Worm (Caenorhabditis elegans) whole organism, L1 larva: ENCODE results near the gene brp-1.

Source experiments
- C04F5.9 ChIP-seq: sonication (generic microtip); optimal IDR thresholded peaks from 2 replicates; lab custom pipeline; 2016; ENCODE audit warnings: missing genetic modification characterization, missing compliant biosample characterization
- F16B12.6 ChIP-seq: fragments of 150-350 bp; optimal IDR thresholded peaks from 2 replicates; lab custom pipeline; 2014; ENCODE audit warnings: missing biosample characterization, missing genetic modification characterization
- Y116A8C.19 ChIP-seq: sonication (generic microtip); optimal IDR thresholded peaks from 2 replicates; lab custom pipeline; 2016; ENCODE audit warnings: missing compliant biosample characterization, missing genetic modification characterization, borderline replicate concordance
- ama-1 ChIP-seq: fragments of 150-350 bp; optimal IDR thresholded peaks from 2 replicates; lab custom pipeline; 2014
- ceh-82 ChIP-seq, 3 experiments: fragments of 150-350 bp in 1 of 3; sonication (generic microtip) in 2 of 3; optimal IDR thresholded peaks; 2 replicates each; lab custom pipeline; 2014 to 2017; ENCODE audit warnings: missing biosample characterization in 3 of 3, missing genetic modification characterization in 3 of 3
- ceh-88 ChIP-seq: fragments of 200-800 bp; sonication (Bioruptor generic); IDR thresholded peaks from 2 replicates; pipeline ENCODE4 v1.3.6; 2022; ENCODE audit warnings: missing genetic modification characterization, missing compliant biosample characterization
- dsc-1 ChIP-seq: sonication (generic microtip); optimal IDR thresholded peaks from 2 replicates; lab custom pipeline; 2016; ENCODE audit warnings: mild to moderate bottlenecking, missing genetic modification characterization, missing compliant biosample characterization
- egl-27 ChIP-seq, 2 experiments: fragments of 150-350 bp in 1 of 2; sonication (generic microtip); optimal IDR thresholded peaks; 3 replicates each; lab custom pipeline; 2017 to 2018; ENCODE audit warnings: missing biosample characterization in 2 of 2, missing genetic modification characterization in 2 of 2, missing genetic modification reagents in 2 of 2
- elt-3 ChIP-seq, 6 experiments: fragments of 150-350 bp in 1 of 6; sonication (generic microtip); optimal IDR thresholded peaks; 2 replicates each; lab custom pipeline; 2017 to 2018; ENCODE audit warnings: missing biosample characterization in 6 of 6, missing genetic modification characterization in 6 of 6, inconsistent platforms in 1 of 6
- ets-5 ChIP-seq: fragments of 200-800 bp; sonication (Bioruptor generic); IDR thresholded peaks from 2 replicates; pipeline ENCODE4 v1.3.6; 2022; ENCODE audit warnings: missing genetic modification characterization, missing compliant biosample characterization
- fkh-8 ChIP-seq: sonication (generic microtip); optimal IDR thresholded peaks from 2 replicates; lab custom pipeline; 2016; ENCODE audit warnings: mild to moderate bottlenecking, missing genetic modification characterization, missing compliant biosample characterization
- grh-1 ChIP-seq: fragments of 200-800 bp; sonication (Bioruptor generic); IDR thresholded peaks from 2 replicates; pipeline ENCODE4 v1.3.6; 2022; ENCODE audit warnings: missing genetic modification reagents, missing genetic modification characterization, missing compliant biosample characterization
- hlh-4 ChIP-seq: sonication (generic microtip); optimal IDR thresholded peaks from 2 replicates; lab custom pipeline; 2016; ENCODE audit warnings: mild to moderate bottlenecking, missing genetic modification characterization, missing compliant biosample characterization
- hpl-2 ChIP-seq: fragments of 150-350 bp; optimal IDR thresholded peaks from 2 replicates; lab custom pipeline; 2014; ENCODE audit warnings: missing biosample characterization, missing genetic modification reagents, missing genetic modification characterization
- irx-1 ChIP-seq: sonication (generic microtip); optimal IDR thresholded peaks from 2 replicates; lab custom pipeline; 2016; ENCODE audit warnings: missing genetic modification characterization, missing compliant biosample characterization
- isw-1 ChIP-seq: fragments of 200-800 bp; sonication (Bioruptor generic); IDR thresholded peaks from 2 replicates; pipeline ENCODE4 v1.3.6; 2022; ENCODE audit warnings: missing genetic modification characterization, missing compliant biosample characterization
- lin-13 ChIP-seq: fragments of 150-350 bp; optimal IDR thresholded peaks from 2 replicates; lab custom pipeline; 2014; ENCODE audit warnings: missing biosample characterization, missing genetic modification reagents, missing genetic modification characterization
- lsy-2 ChIP-seq, 2 experiments: fragments of 150-350 bp; optimal IDR thresholded peaks; 2 replicates each; lab custom pipeline; 2014; ENCODE audit warnings: missing biosample characterization in 2 of 2, missing genetic modification characterization in 2 of 2
- mab-9 ChIP-seq: fragments of 200-800 bp; sonication (Bioruptor generic); IDR thresholded peaks from 2 replicates; pipeline ENCODE4 v1.3.6; 2022; ENCODE audit warnings: missing genetic modification reagents, missing genetic modification characterization, missing compliant biosample characterization
- mdl-1 ChIP-seq, 2 experiments: fragments of 150-350 bp; optimal IDR thresholded peaks; 2 replicates each; lab custom pipeline; 2014 to 2017; ENCODE audit warnings: missing biosample characterization in 2 of 2, missing genetic modification characterization in 2 of 2, inconsistent platforms in 1 of 2
- nhr-19 ChIP-seq: fragments of 200-800 bp; sonication (Bioruptor generic); conservative IDR thresholded peaks from 2 replicates; pipeline ENCODE4 v1.3.6; 2022; ENCODE audit warnings: missing genetic modification characterization, missing compliant biosample characterization
- nhr-20 ChIP-seq: sonication (generic microtip); optimal IDR thresholded peaks from 2 replicates; lab custom pipeline; 2016; ENCODE audit warnings: mild to moderate bottlenecking, missing genetic modification characterization, missing compliant biosample characterization
- nhr-76 ChIP-seq: sonication (generic microtip); optimal IDR thresholded peaks from 2 replicates; lab custom pipeline; 2017; ENCODE audit warnings: missing biosample characterization, missing genetic modification characterization
- nhr-85 ChIP-seq: sonication (generic microtip); peaks from one replicate; lab custom pipeline; 2016; ENCODE audit warnings: missing genetic modification characterization, inconsistent platforms, missing compliant biosample characterization
- nhr-90 ChIP-seq: sonication (generic microtip); optimal IDR thresholded peaks from 2 replicates; lab custom pipeline; 2016; ENCODE audit warnings: mild to moderate bottlenecking, missing genetic modification characterization, missing compliant biosample characterization; ENCODE audit not compliant: poor library complexity
- pag-3 ChIP-seq: sonication (generic microtip); optimal IDR thresholded peaks from 2 replicates; lab custom pipeline; 2017; ENCODE audit warnings: missing genetic modification characterization, mild to moderate bottlenecking, missing compliant biosample characterization, antibody characterized with exemption, borderline replicate concordance; ENCODE audit not compliant: insufficient read depth
- rnt-1 ChIP-seq: sonication (generic microtip); optimal IDR thresholded peaks from 2 replicates; lab custom pipeline; 2016; ENCODE audit warnings: mild to moderate bottlenecking, missing genetic modification characterization, moderate library complexity, missing compliant biosample characterization
- skn-1 ChIP-seq: fragments of 150-350 bp; optimal IDR thresholded peaks from 2 replicates; lab custom pipeline; 2014; ENCODE audit warnings: missing biosample characterization, missing genetic modification characterization
- snpc-4 ChIP-seq: fragments of 150-350 bp; optimal IDR thresholded peaks from 2 replicates; lab custom pipeline; 2014; ENCODE audit warnings: missing biosample characterization, missing genetic modification characterization
- snu-23 ChIP-seq: sonication (generic microtip); optimal IDR thresholded peaks from 2 replicates; lab custom pipeline; 2016; ENCODE audit warnings: missing genetic modification characterization, missing compliant biosample characterization
- sox-4 ChIP-seq: sonication (generic microtip); optimal IDR thresholded peaks from 2 replicates; lab custom pipeline; 2016; ENCODE audit warnings: missing genetic modification characterization, missing compliant biosample characterization
- sup-37 ChIP-seq: fragments of 200-800 bp; sonication (Bioruptor generic); optimal IDR thresholded peaks from 2 replicates; lab custom pipeline; 2018; ENCODE audit warnings: mild to moderate bottlenecking, missing genetic modification characterization, missing compliant biosample characterization
- unc-98 ChIP-seq: fragments of 200-800 bp; sonication (Bioruptor generic); IDR thresholded peaks from 2 replicates; pipeline ENCODE4 v1.3.6; 2022; ENCODE audit warnings: missing genetic modification characterization, missing compliant biosample characterization
- vab-15 ChIP-seq: sonication (generic microtip); optimal IDR thresholded peaks from 2 replicates; lab custom pipeline; 2017; ENCODE audit warnings: missing genotype, mild to moderate bottlenecking, missing genetic modification characterization, missing compliant biosample characterization
- xbp-1 ChIP-seq: sonication (generic microtip); optimal IDR thresholded peaks from 2 replicates; lab custom pipeline; 2016; ENCODE audit warnings: missing genetic modification characterization, missing compliant biosample characterization
- ztf-11 ChIP-seq, 2 experiments: sonication (generic microtip); optimal IDR thresholded peaks; 2 replicates each; lab custom pipeline; 2016 to 2017; ENCODE audit warnings: missing genetic modification characterization in 2 of 2, missing biosample characterization in 1 of 2, missing compliant biosample characterization in 1 of 2
- ztf-4 ChIP-seq: fragments of 150-350 bp; optimal IDR thresholded peaks from 2 replicates; lab custom pipeline; 2014; ENCODE audit warnings: missing biosample characterization, missing genetic modification characterization

brp-1 gene

DNA sequence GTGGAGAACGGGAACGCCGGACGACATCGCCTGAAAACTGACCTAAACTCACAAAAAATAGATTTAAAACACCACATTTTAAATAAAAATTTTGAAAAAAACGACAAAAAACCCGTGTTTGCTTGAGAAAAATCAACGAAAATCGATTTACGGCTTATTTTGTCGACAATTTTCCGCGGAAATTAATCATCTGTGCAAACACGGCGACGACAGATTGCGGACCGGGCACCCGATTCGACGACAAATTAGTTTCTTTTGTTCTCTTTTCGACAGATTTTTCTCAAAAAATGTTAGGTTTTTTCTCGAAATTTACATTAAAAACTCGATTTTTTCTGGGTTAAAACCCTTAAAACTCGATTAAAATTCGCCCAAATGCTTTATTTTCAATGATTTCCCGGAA lies 38.1 kb downstream of the brp-1 start, which contains the start of gene arx-3 (continued):
- TF ChIP-seq ztf-11 (tag; optimal IDR thresholded peaks at IDR 0.05; lab: Kevin White, UChicago) = peak in 1 of 2 experiments; percentile 11
- TF ChIP-seq nhr-90 = peak; percentile 7
- TF ChIP-seq isw-1 (GFP tag; lab: Robert Waterston, UW) = peak; percentile 16; the same call in 1 of the 2 replicates
- peak; percentile 73 for TF ChIP-seq vab-15 (tag; lab: Kevin White, UChicago)
- peak; percentile 95 for TF ChIP-seq F16B12.6 (tag; lab: Kevin White, UChicago)
- TF ChIP-seq xbp-1 (tag; lab: Kevin White, UChicago) = peak; percentile 31

DNA sequence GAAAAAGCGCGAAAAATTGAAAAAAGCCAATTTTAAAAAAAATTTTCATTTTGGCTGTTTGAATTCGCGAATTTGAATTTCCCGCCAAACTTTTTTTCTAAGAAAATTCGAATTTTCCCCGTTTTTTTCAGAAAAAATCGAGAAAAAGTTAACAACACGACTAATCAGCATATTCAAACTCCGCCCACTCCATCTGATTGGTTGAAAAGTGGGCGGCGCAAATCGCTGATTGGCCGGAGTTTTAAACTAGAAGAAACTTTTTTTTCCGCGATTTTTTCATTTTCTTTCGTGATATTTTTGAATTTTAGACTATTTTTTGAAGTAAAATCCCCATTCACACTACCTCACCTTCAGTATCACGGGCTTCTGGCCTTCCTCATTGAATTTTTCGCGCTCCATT lies 39.2 kb downstream of the brp-1 start:
- TF ChIP-seq mab-9 = no peak

DNA sequence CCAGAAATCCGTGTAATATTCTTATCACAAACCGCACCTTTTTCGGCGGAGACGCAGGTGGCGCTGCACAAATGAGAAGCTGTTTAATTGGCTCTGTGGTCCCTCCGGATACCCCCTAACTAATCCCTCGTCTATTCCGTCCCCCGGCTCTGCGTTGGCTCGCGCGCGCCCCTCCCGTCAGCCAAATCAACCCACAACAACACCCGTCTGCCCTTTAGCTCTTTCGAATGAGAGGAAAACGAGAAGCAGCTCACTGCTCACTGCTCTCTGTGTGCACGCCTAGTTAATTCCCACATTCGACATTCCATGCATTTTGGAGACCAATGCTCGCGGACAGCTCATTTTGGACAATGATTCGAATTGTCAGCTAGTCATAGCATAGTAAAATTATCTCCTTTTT lies 39.7 kb downstream of the brp-1 start:
- peak; percentile 17 for TF ChIP-seq dsc-1
- no peak for TF ChIP-seq nhr-85 (tag; lab: Kevin White, UChicago)
- no peak for TF ChIP-seq pag-3 (tag; lab: Kevin White, UChicago)
- TF ChIP-seq, all 84 proteins: peak for 1

DNA sequence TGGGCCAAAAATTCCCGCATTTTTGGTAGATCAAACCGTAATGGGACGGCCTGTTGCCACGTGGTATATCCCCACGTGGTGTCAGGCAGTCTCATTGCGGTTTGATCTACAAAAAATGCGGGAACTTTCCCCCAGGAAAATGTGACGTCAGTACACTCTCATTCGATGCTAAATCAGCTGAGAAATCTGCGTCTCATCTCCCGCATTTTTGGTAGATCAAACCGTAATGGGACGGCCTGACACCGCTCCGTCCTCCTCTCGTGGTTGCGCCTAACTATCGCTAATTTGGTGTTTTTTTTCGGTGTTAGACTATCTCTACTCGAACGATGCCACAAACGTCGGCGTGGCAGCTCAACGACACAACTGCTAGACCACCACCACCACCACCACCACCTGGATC lies 41.1 kb downstream of the brp-1 start, which contains the start of gene zyg-8:
TSS of gene zyg-8 (plus strand) at position 301 of the 400 bp plus-strand sequence.
- TF ChIP-seq ceh-82 (tag; optimal IDR thresholded peaks at IDR 0.05; lab: Kevin White, UChicago) (no peak), isw-1 (GFP tag; lab: Robert Waterston, UW) (no peak), fkh-8 (tag; lab: Kevin White, UChicago) (no peak), grh-1 (GFP tag; lab: Robert Waterston, UW) (no peak), hpl-2 (GFP tag; lab: Kevin White, UChicago) (no peak), lsy-2 (tag; optimal IDR thresholded peaks at IDR 0.05; lab: Kevin White, UChicago) (no peak), snpc-4 (no peak), Y116A8C.19 (tag; lab: Kevin White, UChicago) (no peak), unc-98 (GFP tag; lab: Robert Waterston, UW) (no peak), C04F5.9 (tag; lab: Kevin White, UChicago) (no peak), nhr-20 (tag; lab: Kevin White, UChicago) (no peak), ets-5 (GFP tag; lab: Robert Waterston, UW) (no peak), nhr-76 (tag; lab: Kevin White, UChicago) (no peak), nhr-19 (GFP tag; lab: Robert Waterston, UW) (no peak), skn-1 (tag; lab: Kevin White, UChicago) (no peak), hlh-4 (no peak), mdl-1 (tag; optimal IDR thresholded peaks at IDR 0.05; lab: Kevin White, UChicago) (no peak), sup-37 (GFP tag; lab: Kevin White, UChicago) (no peak)

DNA sequence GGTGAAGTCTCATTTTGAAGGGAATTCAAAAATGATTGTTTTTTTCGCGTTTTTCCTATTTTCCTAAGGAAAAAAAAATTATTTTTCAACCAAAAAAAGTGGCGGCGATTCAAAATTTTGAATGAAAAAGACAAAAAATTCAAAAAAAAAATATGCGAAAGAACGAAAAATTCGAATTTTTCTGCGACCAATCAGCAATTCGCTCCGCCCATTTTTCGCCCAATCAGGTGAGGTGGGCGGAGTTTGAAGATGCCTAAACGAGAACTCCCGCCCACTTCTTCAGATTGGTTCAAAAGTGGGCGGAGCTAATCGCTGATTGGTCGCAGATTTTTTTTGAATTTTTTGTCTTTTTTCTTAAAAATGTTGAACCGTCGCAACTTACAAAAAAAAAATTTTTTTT lies 43.6 kb downstream of the brp-1 start:
- no peak for TF ChIP-seq egl-27 (tag; optimal IDR thresholded peaks at IDR 0.05; lab: Kevin White, UChicago)
- no peak for TF ChIP-seq unc-98 (GFP tag; lab: Robert Waterston, UW)
- TF ChIP-seq pag-3 (tag; lab: Kevin White, UChicago) = no peak
- no peak for TF ChIP-seq lin-13 (GFP tag; lab: Kevin White, UChicago)
- no peak for TF ChIP-seq rnt-1
- TF ChIP-seq sox-4 (tag; lab: Kevin White, UChicago) = no peak
- TF ChIP-seq ztf-4 = no peak
- no peak for TF ChIP-seq ama-1 (lab: Kevin White, UChicago)
- TF ChIP-seq elt-3 (tag; optimal IDR thresholded peaks at IDR 0.05; lab: Kevin White, UChicago) = no peak
- TF ChIP-seq grh-1 (GFP tag; lab: Robert Waterston, UW) = no peak
- no peak for TF ChIP-seq ceh-82 (tag; optimal IDR thresholded peaks at IDR 0.05; lab: Kevin White, UChicago)
- TF ChIP-seq hlh-4 = no peak
- no peak for TF ChIP-seq irx-1
- no peak for TF ChIP-seq ceh-88 (GFP tag; lab: Robert Waterston, UW)
- TF ChIP-seq vab-15 (tag; lab: Kevin White, UChicago) = no peak
- TF ChIP-seq skn-1 (tag; lab: Kevin White, UChicago) = no peak
- TF ChIP-seq mab-9 = no peak
- no peak for TF ChIP-seq snu-23 (GFP tag; lab: Kevin White, UChicago)
- no peak for TF ChIP-seq hpl-2 (GFP tag; lab: Kevin White, UChicago)
